Worm (Caenorhabditis elegans) whole organism, L3 larva: ENCODE results near the gene M6.4.

ENCODE experiments used
- R02D3.7 ChIP-seq: fragments of 150-350 bp; optimal IDR thresholded peaks from 2 replicates; lab custom pipeline; 2014; ENCODE audit warnings: missing biosample characterization, missing genetic modification characterization
- ZK546.5 ChIP-seq: sonication (generic microtip); optimal IDR thresholded peaks from 2 replicates; lab custom pipeline; 2017; ENCODE audit warnings: missing biosample characterization, missing genetic modification characterization
- ceh-16 ChIP-seq: sonication (generic microtip); optimal IDR thresholded peaks from 2 replicates; lab custom pipeline; 2017; ENCODE audit warnings: missing biosample characterization, missing genetic modification characterization
- ceh-28 ChIP-seq: fragments of 150-350 bp; optimal IDR thresholded peaks from 2 replicates; lab custom pipeline; 2014; ENCODE audit warnings: missing biosample characterization, missing genetic modification reagents, missing genetic modification characterization
- ceh-9 ChIP-seq: sonication (generic microtip); optimal IDR thresholded peaks from 2 replicates; lab custom pipeline; 2018; ENCODE audit warnings: missing biosample characterization, missing genetic modification characterization
- egl-27 ChIP-seq: sonication (generic microtip); optimal IDR thresholded peaks from 4 replicates; lab custom pipeline; 2017; ENCODE audit warnings: missing biosample characterization, missing genetic modification reagents, missing genetic modification characterization
- egl-5 ChIP-seq: fragments of 150-350 bp; optimal IDR thresholded peaks from 2 replicates; lab custom pipeline; 2017; ENCODE audit warnings: missing biosample characterization, missing genetic modification reagents, missing genetic modification characterization, inconsistent platforms
- elt-1 ChIP-seq: fragments of 150-350 bp; optimal IDR thresholded peaks from 2 replicates; lab custom pipeline; 2014; ENCODE audit warnings: missing biosample characterization, missing genetic modification characterization
- elt-2 ChIP-seq: sonication (generic microtip); optimal IDR thresholded peaks from 2 replicates; lab custom pipeline; 2016; ENCODE audit warnings: missing genetic modification reagents, mild to moderate bottlenecking, missing genetic modification characterization, missing compliant biosample characterization
- elt-3 ChIP-seq, 3 experiments: fragments of 150-350 bp in 1 of 3; sonication (generic microtip) in 2 of 3; optimal IDR thresholded peaks; 2 replicates in 2 of 3; 4 replicates in 1 of 3; lab custom pipeline; 2014 to 2017; ENCODE audit warnings: missing biosample characterization in 3 of 3, missing genetic modification characterization in 3 of 3
- fkh-10 ChIP-seq: sonication (generic microtip); optimal IDR thresholded peaks from 2 replicates; lab custom pipeline; 2017; ENCODE audit warnings: missing biosample characterization, missing genetic modification reagents, missing genetic modification characterization
- fkh-2 ChIP-seq: fragments of 150-350 bp; optimal IDR thresholded peaks from 2 replicates; lab custom pipeline; 2014; ENCODE audit warnings: missing biosample characterization, missing genetic modification reagents, missing genetic modification characterization
- fos-1 ChIP-seq: fragments of 150-350 bp; optimal IDR thresholded peaks from 2 replicates; lab custom pipeline; 2014; ENCODE audit warnings: missing biosample characterization, missing genetic modification characterization
- hmg-11 ChIP-seq: sonication (generic microtip); optimal IDR thresholded peaks from 2 replicates; lab custom pipeline; 2016; ENCODE audit warnings: missing genetic modification characterization, missing compliant biosample characterization
- lin-15B ChIP-seq: fragments of 150-350 bp; optimal IDR thresholded peaks from 2 replicates; lab custom pipeline; 2014; ENCODE audit warnings: missing biosample characterization, missing genetic modification characterization
- lin-39 ChIP-seq: fragments of 150-350 bp; optimal IDR thresholded peaks from 2 replicates; lab custom pipeline; 2018; ENCODE audit warnings: missing biosample characterization, missing genetic modification reagents, missing genetic modification characterization
- lsy-12 ChIP-seq: sonication (generic microtip); optimal IDR thresholded peaks from 2 replicates; lab custom pipeline; 2016; ENCODE audit warnings: mild to moderate bottlenecking, missing genetic modification characterization, missing compliant biosample characterization
- nhr-11 ChIP-seq: fragments of 150-350 bp; optimal IDR thresholded peaks from 2 replicates; lab custom pipeline; 2014; ENCODE audit warnings: missing biosample characterization, missing genetic modification characterization
- nhr-12 ChIP-seq: fragments of 150-350 bp; optimal IDR thresholded peaks from 2 replicates; lab custom pipeline; 2014; ENCODE audit warnings: missing biosample characterization, missing genetic modification characterization
- nhr-23 ChIP-seq: fragments of 150-350 bp; optimal IDR thresholded peaks from 2 replicates; lab custom pipeline; 2014; ENCODE audit warnings: missing biosample characterization, missing genetic modification reagents, missing genetic modification characterization
- nhr-237 ChIP-seq: fragments of 150-350 bp; optimal IDR thresholded peaks from 2 replicates; lab custom pipeline; 2014; ENCODE audit warnings: missing biosample characterization, missing genetic modification characterization
- nhr-25 ChIP-seq: sonication (generic microtip); optimal IDR thresholded peaks from 2 replicates; lab custom pipeline; 2017; ENCODE audit warnings: missing biosample characterization, missing genetic modification characterization
- nhr-28 ChIP-seq: fragments of 150-350 bp; optimal IDR thresholded peaks from 2 replicates; lab custom pipeline; 2014; ENCODE audit warnings: missing biosample characterization, missing genetic modification characterization
- nhr-43 ChIP-seq: sonication (generic microtip); optimal IDR thresholded peaks from 2 replicates; lab custom pipeline; 2016; ENCODE audit warnings: mild to moderate bottlenecking, missing genetic modification characterization, missing compliant biosample characterization; ENCODE audit not compliant: poor library complexity, severe bottlenecking
- nhr-67 ChIP-seq: fragments of 150-350 bp; optimal IDR thresholded peaks from 2 replicates; lab custom pipeline; 2014; ENCODE audit warnings: missing biosample characterization, missing genetic modification characterization
- nhr-76 ChIP-seq: fragments of 150-350 bp; sonication (generic microtip); optimal IDR thresholded peaks from 5 replicates; lab custom pipeline; 2014; ENCODE audit warnings: missing biosample characterization, missing genetic modification characterization
- pha-4 ChIP-seq: fragments of 150-350 bp; optimal IDR thresholded peaks from 2 replicates; lab custom pipeline; 2014; ENCODE audit warnings: missing biosample characterization, missing genetic modification reagents, missing genetic modification characterization
- pqm-1 ChIP-seq: fragments of 150-350 bp; optimal IDR thresholded peaks from 2 replicates; lab custom pipeline; 2017; ENCODE audit warnings: missing biosample characterization, missing genetic modification characterization, inconsistent platforms
- skn-1 ChIP-seq: fragments of 150-350 bp; optimal IDR thresholded peaks from 2 replicates; lab custom pipeline; 2014; ENCODE audit warnings: missing biosample characterization, missing genetic modification characterization
- snpc-4 ChIP-seq: fragments of 150-350 bp; optimal IDR thresholded peaks from 2 replicates; lab custom pipeline; 2014; ENCODE audit warnings: missing biosample characterization, missing genetic modification characterization
- tbx-2 ChIP-seq: sonication (generic microtip); optimal IDR thresholded peaks from 2 replicates; lab custom pipeline; 2016; ENCODE audit warnings: mild to moderate bottlenecking, missing genetic modification characterization, missing compliant biosample characterization
- unc-39 ChIP-seq: sonication (generic microtip); optimal IDR thresholded peaks from 4 replicates; lab custom pipeline; 2017; ENCODE audit warnings: missing biosample characterization, missing genetic modification characterization
- unc-62 ChIP-seq: fragments of 150-350 bp; sonication (generic microtip); optimal IDR thresholded peaks from 4 replicates; lab custom pipeline; 2014; ENCODE audit warnings: missing biosample characterization, missing genetic modification reagents, missing genetic modification characterization
- zag-1 ChIP-seq: fragments of 150-350 bp; optimal IDR thresholded peaks from 2 replicates; lab custom pipeline; 2014; ENCODE audit warnings: missing biosample characterization, missing genetic modification characterization
- ztf-11 ChIP-seq: fragments of 150-350 bp; optimal IDR thresholded peaks from 2 replicates; lab custom pipeline; 2014; ENCODE audit warnings: missing biosample characterization, missing genetic modification characterization

The M6.4 gene

ce11 chrX:629134-629533 lies at the start of gene M6.4:
Gene M6.4 (plus strand): TSS chrX:629188.
- TF ChIP-seq pqm-1 (tag; lab: Kevin White, UChicago) (no peak), ceh-16 (tag; lab: Kevin White, UChicago) (no peak), lin-39 (tag; lab: Kevin White, UChicago) (no peak), lsy-12 (no peak), egl-5 (tag; lab: Kevin White, UChicago) (no peak), nhr-67 (tag; lab: Kevin White, UChicago) (no peak), hmg-11 (tag; lab: Kevin White, UChicago) (no peak), tbx-2 (tag; lab: Kevin White, UChicago) (no peak), nhr-43 (tag; lab: Kevin White, UChicago) (no peak), lin-15B (no peak), elt-3 (tag; optimal IDR thresholded peaks at IDR 0.05; lab: Kevin White, UChicago) (no peak), nhr-12 (tag; lab: Kevin White, UChicago) (no peak), ceh-9 (no peak), nhr-11 (tag; lab: Kevin White, UChicago) (no peak), pha-4 (no peak), zag-1 (no peak), nhr-76 (no peak), elt-1 (tag; lab: Kevin White, UChicago) (no peak), fkh-2 (tag; lab: Kevin White, UChicago) (no peak)

DNA sequence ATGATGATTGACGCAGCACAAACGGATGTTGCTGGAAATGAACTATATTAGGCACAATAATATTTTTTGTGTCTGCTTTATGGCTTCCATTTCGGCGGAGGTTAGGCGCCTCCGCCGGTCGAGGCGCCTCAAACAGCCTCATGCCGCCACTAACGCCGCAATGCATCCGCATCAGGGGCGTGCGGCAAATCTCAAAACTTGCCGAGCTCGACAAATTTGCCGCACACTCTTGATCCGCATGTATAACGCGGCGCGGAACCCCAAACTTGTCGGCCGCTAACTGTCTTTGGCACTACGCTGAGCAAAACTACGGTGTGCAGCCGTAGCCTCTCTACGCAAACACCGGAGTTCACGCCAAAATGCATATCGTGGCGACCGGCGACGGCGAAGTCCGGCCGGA lies 47.2 kb upstream of the M6.4 start:
- TF ChIP-seq fkh-10 (GFP tag; lab: Kevin White, UChicago), result no peak
- no peak for TF ChIP-seq fos-1 (tag; lab: Kevin White, UChicago)
- TF ChIP-seq ceh-9, result no peak
- no peak for TF ChIP-seq nhr-11 (tag; lab: Kevin White, UChicago)
- no peak for TF ChIP-seq unc-39 (tag; lab: Kevin White, UChicago)
- no peak for TF ChIP-seq hmg-11 (tag; lab: Kevin White, UChicago)
- TF ChIP-seq ceh-28 (tag; lab: Kevin White, UChicago), result no peak
- no peak for TF ChIP-seq lin-15B
- no peak for TF ChIP-seq nhr-23 (tag; lab: Kevin White, UChicago)
- TF ChIP-seq ZK546.5 (tag; lab: Kevin White, UChicago), result no peak
- no peak for TF ChIP-seq nhr-76
- TF ChIP-seq skn-1 (tag; lab: Kevin White, UChicago), result no peak
- no peak for TF ChIP-seq elt-1 (tag; lab: Kevin White, UChicago)
- TF ChIP-seq nhr-25 (tag; lab: Kevin White, UChicago), result no peak
- TF ChIP-seq zag-1, result no peak

DNA sequence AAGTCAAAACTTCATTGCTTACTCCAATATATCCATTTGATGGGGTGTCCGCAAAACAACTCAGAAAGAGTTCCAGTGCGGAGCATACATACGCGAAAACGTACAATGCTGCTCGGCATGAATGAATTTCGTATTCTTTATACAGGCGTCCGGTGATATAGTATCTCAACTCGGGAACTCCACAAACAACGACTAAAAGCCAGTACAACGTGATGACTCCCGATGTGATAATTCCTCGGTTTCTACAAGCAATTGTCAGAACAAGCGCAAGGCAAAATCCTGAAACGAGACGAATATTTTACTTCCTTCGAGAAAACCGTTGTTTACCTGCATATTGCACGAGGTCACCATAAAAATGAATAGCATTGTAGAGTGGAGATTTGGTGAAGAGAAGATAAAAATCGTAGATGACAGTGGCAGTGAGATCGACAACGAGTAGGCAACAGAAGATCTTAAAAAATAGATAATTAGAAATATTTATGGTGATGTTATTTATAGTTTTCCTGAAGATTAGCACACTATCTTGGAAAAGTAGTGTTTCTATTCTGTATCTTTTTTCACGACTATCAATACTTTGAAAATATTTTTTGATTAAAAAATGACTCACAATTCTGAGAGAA lies 43.3 kb upstream of the M6.4 start:
- peak; percentile 90 for TF ChIP-seq elt-1 (tag; lab: Kevin White, UChicago)
- no peak for TF ChIP-seq tbx-2 (tag; lab: Kevin White, UChicago)

- TF ChIP-seq ceh-9 (no peak), elt-2 (peak; percentile 18)
- TF ChIP-seq, all 47 proteins: peak for 1
Measured at ce11 chrX:587798-588197, 41.2 kb upstream of the M6.4 start, which contains the start of gene mrp-1. Gene mrp-1 (minus strand): TSS chrX:587898.

DNA sequence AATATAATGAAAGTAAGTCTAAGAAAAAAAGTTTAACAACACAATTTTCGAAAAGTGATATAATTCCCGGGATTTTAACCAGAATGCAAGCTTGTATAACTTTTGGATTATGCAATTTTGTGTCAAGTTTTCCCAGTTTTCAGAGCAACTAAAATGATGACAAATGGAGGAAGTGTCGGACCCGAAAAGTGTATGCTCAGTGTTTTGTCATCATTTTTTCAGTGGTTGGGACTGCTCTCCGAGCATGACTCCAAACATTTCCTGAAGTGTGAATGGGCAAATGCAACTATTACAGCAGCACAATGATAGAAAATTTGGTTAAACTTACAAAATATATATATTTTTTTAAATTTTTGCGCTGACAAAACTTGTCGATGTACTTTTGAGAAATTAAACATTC lies 37.9 kb upstream of the M6.4 start:
- no peak for TF ChIP-seq nhr-67 (tag; lab: Kevin White, UChicago)
- no peak for TF ChIP-seq nhr-23 (tag; lab: Kevin White, UChicago)
- no peak for TF ChIP-seq lin-15B
- TF ChIP-seq nhr-237, result no peak
- TF ChIP-seq snpc-4 (tag; lab: Kevin White, UChicago), result no peak
- no peak for TF ChIP-seq R02D3.7 (tag; lab: Kevin White, UChicago)
- no peak for TF ChIP-seq egl-27 (tag; lab: Kevin White, UChicago)
- TF ChIP-seq nhr-76, result no peak
- TF ChIP-seq ceh-16 (tag; lab: Kevin White, UChicago), result no peak
- no peak for TF ChIP-seq fkh-2 (tag; lab: Kevin White, UChicago)
- no peak for TF ChIP-seq unc-62
- TF ChIP-seq ztf-11 (tag; lab: Kevin White, UChicago), result no peak
- TF ChIP-seq fkh-10 (GFP tag; lab: Kevin White, UChicago), result no peak
- TF ChIP-seq pqm-1 (tag; lab: Kevin White, UChicago), result no peak
- no peak for TF ChIP-seq nhr-28
